Worm (Caenorhabditis elegans): ENCODE results near the gene ncx-5.

The ncx-5 gene

DNA sequence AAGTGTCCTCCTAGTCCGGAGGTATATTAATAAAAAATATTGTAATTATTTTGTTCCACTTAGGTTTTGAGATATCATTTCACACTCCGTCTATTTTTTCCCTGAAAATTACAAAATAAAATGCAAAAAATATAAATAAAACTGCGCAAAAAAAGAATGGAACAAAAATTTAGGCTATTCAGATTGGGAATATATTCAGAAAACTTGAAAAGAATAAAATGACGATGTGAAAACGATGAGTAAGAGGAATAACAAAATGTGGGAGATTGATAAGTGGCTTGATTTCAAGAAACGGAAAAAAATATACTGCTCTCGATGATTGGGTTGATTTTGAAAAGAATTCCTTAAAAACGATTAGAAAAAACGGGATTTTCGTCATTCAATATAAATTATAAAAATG, 24.4 kb upstream of the ncx-5 start, which contains the start of gene dmsr-8:
Gene dmsr-8 (minus strand): TSS at position 101 of the 400 bp plus-strand sequence.
- no peak for TF ChIP-seq F33H1.4 (GFP tag; IDR thresholded peaks at IDR 0.05)
- TF ChIP-seq T26A5.8 (tag; optimal IDR thresholded peaks at IDR 0.05): no peak
- no peak for TF ChIP-seq ztf-25 (GFP tag; IDR thresholded peaks at IDR 0.05)
- TF ChIP-seq D2030.7 (GFP tag; IDR thresholded peaks at IDR 0.05): no peak

DNA sequence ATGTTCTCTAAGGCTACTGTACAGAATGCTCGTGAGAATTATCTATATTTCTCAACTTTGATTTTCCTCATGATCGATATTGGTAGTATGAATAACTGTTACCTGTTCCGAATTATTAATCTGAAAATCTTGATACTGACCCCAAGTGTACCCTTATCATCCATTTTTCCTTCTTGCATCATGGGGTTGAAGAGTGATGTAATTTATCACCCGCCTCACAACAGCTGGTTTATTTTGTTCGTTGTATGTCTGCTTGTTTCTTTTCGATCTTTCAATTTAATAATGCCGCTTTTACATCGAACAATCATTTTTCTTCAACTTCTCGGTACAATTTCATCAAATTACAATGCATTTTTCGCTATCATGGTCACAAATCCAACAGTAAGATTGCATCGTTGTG, 19.0 kb upstream of the ncx-5 start, which contains the start of gene C35A5.6:
Gene C35A5.6 (plus strand): TSS at position 283 of the 400 bp plus-strand sequence.
- TF ChIP-seq ceh-79 (tag; optimal IDR thresholded peaks at IDR 0.05): no peak
- TF ChIP-seq ekl-4 (GFP tag; IDR thresholded peaks at IDR 0.05): no peak
- TF ChIP-seq dpl-1 (GFP tag; optimal IDR thresholded peaks at IDR 0.05): no peak
- no peak for TF ChIP-seq xnd-1 (tag; optimal IDR thresholded peaks at IDR 0.05)

- no peak for TF ChIP-seq K12H6.12 (tag; optimal IDR thresholded peaks at IDR 0.05)
- no peak for TF ChIP-seq tbp1 (GFP tag; optimal IDR thresholded peaks at IDR 0.05)
- TF ChIP-seq K11D2.4 (GFP tag; IDR thresholded peaks at IDR 0.05): no peak
- TF ChIP-seq Y79H2A.3 (GFP tag; conservative IDR thresholded peaks at IDR 0.05): no peak
- TF ChIP-seq nhr-27 (tag; optimal IDR thresholded peaks at IDR 0.05): no peak
- no peak for TF ChIP-seq nhr-179 (tag; optimal IDR thresholded peaks at IDR 0.05)
- TF ChIP-seq C17E4.6 (GFP tag; IDR thresholded peaks at IDR 0.05): no peak
- no peak for TF ChIP-seq ztf-28 (GFP tag; IDR thresholded peaks at IDR 0.05)
- TF ChIP-seq T26A5.8 (tag; optimal IDR thresholded peaks at IDR 0.05): no peak
- TF ChIP-seq dox-1 (GFP tag; IDR thresholded peaks at IDR 0.05): no peak
- TF ChIP-seq mcd-1 (GFP tag; IDR thresholded peaks at IDR 0.05): no peak
Observed at ce11 chrV:10505553-10505952, 15.7 kb upstream of the ncx-5 start, which contains the start of gene C35A5.5. C35A5.5 (plus strand) TSS chrV:10505853.

ce11 chrV:10503893-10504292, 14.0 kb upstream of the ncx-5 start, which contains the start of gene C35A5.10:
C35A5.10 (plus strand) TSS chrV:10504193.
- TF ChIP-seq lin-54 (GFP tag; optimal IDR thresholded peaks at IDR 0.05) (no peak), lin-26 (GFP tag; IDR thresholded peaks at IDR 0.05) (no peak)

DNA sequence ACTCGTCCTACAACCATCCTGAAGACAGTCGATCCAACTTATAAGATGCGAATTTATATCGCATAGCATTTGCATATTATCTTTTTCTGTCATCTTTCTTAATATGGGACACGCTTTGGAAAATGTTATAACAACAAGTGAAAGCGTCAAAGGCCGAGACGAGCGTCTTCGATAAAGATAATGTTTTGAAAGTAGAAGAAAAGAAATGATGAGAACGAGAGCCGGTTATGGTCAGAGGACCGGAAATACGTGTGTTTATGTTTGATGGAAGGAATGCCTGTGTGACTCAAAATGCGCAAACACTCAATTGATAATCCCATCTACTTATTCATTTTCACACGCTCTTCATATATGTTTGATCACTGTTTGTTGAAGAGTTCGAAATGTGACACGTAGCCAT, 13.1 kb upstream of the ncx-5 start, which contains the start of gene C35A5.11:
Gene C35A5.11 (minus strand): TSS at position 101 of the 400 bp plus-strand sequence.
- TF ChIP-seq C06A6.2 (GFP tag; conservative IDR thresholded peaks at IDR 0.05): no peak
- no peak for TF ChIP-seq ztf-28 (GFP tag; IDR thresholded peaks at IDR 0.05)
- no peak for TF ChIP-seq Y56A3A.18 (GFP tag; IDR thresholded peaks at IDR 0.05)
- no peak for TF ChIP-seq ceh-40 (GFP tag; IDR thresholded peaks at IDR 0.05)
- TF ChIP-seq sptf-2 (GFP tag; optimal IDR thresholded peaks at IDR 0.05): no peak
- no peak for TF ChIP-seq unc-130 (GFP tag; optimal IDR thresholded peaks at IDR 0.05)
- no peak for TF ChIP-seq mxl-1 (tag; optimal IDR thresholded peaks at IDR 0.05)
- no peak for TF ChIP-seq hlh-26 (GFP tag; conservative IDR thresholded peaks at IDR 0.05)
- no peak for TF ChIP-seq nhr-179 (tag; optimal IDR thresholded peaks at IDR 0.05)
- TF ChIP-seq tbp1 (GFP tag; optimal IDR thresholded peaks at IDR 0.05): no peak
- no peak for TF ChIP-seq nhr-80 (tag; optimal IDR thresholded peaks at IDR 0.05)
- TF ChIP-seq madf-3 (GFP tag; IDR thresholded peaks at IDR 0.05): no peak
- TF ChIP-seq zfh-2 (GFP tag; conservative IDR thresholded peaks at IDR 0.05): no peak
- no peak for TF ChIP-seq ceh-58 (GFP tag; IDR thresholded peaks at IDR 0.05)
- no peak for TF ChIP-seq ztf-22 (GFP tag; optimal IDR thresholded peaks at IDR 0.05)
- TF ChIP-seq rpc-1 (optimal IDR thresholded peaks at IDR 0.05): no peak
- TF ChIP-seq rpc-1 (tag; optimal IDR thresholded peaks at IDR 0.05): no peak
- no peak for TF ChIP-seq ztf-18 (tag; optimal IDR thresholded peaks at IDR 0.05)
- no peak for TF ChIP-seq B0261.1 (tag; optimal IDR thresholded peaks at IDR 0.05)
- TF ChIP-seq chd-7 (tag; optimal IDR thresholded peaks at IDR 0.05): no peak
- TF ChIP-seq ztf-26 (tag; optimal IDR thresholded peaks at IDR 0.05): no peak

All from whole organism, young adult.